In the genomic region with DNA sequence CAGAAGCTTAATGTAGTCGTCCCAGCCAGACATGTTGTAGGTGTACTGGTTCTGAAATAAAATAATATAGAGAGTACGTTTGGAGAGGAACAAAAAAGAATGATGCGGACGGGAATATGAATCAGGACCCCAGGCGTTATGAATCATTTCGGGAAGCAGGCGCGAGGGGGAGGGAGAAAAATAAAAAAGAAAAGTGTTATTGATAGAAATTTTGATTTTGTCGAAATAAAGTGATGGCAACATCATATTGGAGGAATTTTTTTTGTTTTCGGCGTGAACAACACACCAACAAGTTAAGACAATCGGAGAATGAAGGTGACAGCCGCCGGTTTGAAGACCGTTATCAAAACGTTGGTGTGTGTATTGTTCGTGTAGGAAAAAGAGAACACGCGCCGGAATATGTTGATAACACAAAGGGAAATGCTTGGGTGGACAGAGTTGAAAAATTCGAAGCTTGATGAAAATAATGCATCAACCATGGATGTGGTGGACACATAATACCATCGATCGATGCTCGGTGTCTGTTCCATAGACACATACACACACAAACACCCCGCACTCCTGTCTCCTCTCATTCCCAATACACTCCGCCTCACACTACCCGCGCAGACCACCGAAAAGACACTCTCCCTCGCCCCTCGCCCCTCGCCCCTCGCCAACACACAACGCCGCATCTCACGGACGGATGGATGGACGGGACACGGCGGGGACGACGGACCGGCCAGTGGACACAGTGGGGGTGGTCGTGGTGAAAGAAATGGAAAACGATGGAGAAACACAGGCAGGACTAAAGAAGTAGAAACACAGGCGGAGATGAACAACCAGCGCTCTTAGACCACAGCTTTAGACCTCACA, we compare ENCODE assay signal across 5 worm cellular contexts.
TF ChIP-seq lines count a peak whose summit lies in the region.

A gene (minus strand): TSS at position 51 of the 855 bp plus-strand sequence.

TF ChIP-seq in whole organism, L1 larva, 84 proteins besides CTCF, POLR2A, EP300 and RAD21 (continues in another document):
- TF ChIP-seq nhr-20 (tag; optimal IDR thresholded peaks at IDR 0.05; lab: Kevin White, UChicago) (peak; percentile 43), nhr-90 (tag; optimal IDR thresholded peaks at IDR 0.05; lab: Kevin White, UChicago; ENCODE audit: poor library complexity) (peak; percentile 15), elt-2 (tag; optimal IDR thresholded peaks at IDR 0.05; lab: Kevin White, UChicago) (no peak), lin-15B (tag; optimal IDR thresholded peaks at IDR 0.05; lab: Kevin White, UChicago) (no peak), C34B4.2 (tag; optimal IDR thresholded peaks at IDR 0.05; lab: Kevin White, UChicago) (no peak), ama-1 (optimal IDR thresholded peaks at IDR 0.05; lab: Kevin White, UChicago) (no peak), C04F5.9 (tag; optimal IDR thresholded peaks at IDR 0.05; lab: Kevin White, UChicago) (no peak), efl-1 (optimal IDR thresholded peaks at IDR 0.05; lab: Kevin White, UChicago) (no peak), efl-1 (GFP tag; optimal IDR thresholded peaks at IDR 0.05 in 1 of 2; lab: Kevin White, UChicago) (no peak), ceh-90 (tag; optimal IDR thresholded peaks at IDR 0.05; lab: Kevin White, UChicago) (no peak), lir-3 (tag; optimal IDR thresholded peaks at IDR 0.05; lab: Kevin White, UChicago; ENCODE audit: poor library complexity) (no peak), mab-9 (GFP tag; IDR thresholded peaks at IDR 0.05; lab: Robert Waterston, UW) (no peak), aha-1 (tag; optimal IDR thresholded peaks at IDR 0.05; lab: Kevin White, UChicago) (no peak), hlh-17 (GFP tag; optimal IDR thresholded peaks at IDR 0.05; lab: Kevin White, UChicago; ENCODE audit: borderline replicate concordance) (no peak), irx-1 (tag; optimal IDR thresholded peaks at IDR 0.05; lab: Kevin White, UChicago) (no peak), ceh-88 (GFP tag; IDR thresholded peaks at IDR 0.05; lab: Robert Waterston, UW) (no peak)

TF ChIP-seq in whole organism, L3 larva, 47 proteins besides CTCF, POLR2A, EP300 and RAD21:
- TF ChIP-seq hmg-11 (tag; optimal IDR thresholded peaks at IDR 0.05; lab: Kevin White, UChicago) (peak; percentile 50), nfya-1 (tag; optimal IDR thresholded peaks at IDR 0.05; lab: Kevin White, UChicago; ENCODE audit: insufficient read depth) (peak; percentile 40), pha-4 (tag; optimal IDR thresholded peaks at IDR 0.05; lab: Kevin White, UChicago) (no peak), egl-27 (tag; optimal IDR thresholded peaks at IDR 0.05; lab: Kevin White, UChicago) (no peak), lin-39 (tag; optimal IDR thresholded peaks at IDR 0.05; lab: Kevin White, UChicago) (peak; percentile 60), elt-3 (tag; optimal IDR thresholded peaks at IDR 0.05; lab: Kevin White, UChicago) (no peak), elt-2 (tag; optimal IDR thresholded peaks at IDR 0.05; lab: Kevin White, UChicago) (peak; percentile 63), daf-12 (tag; optimal IDR thresholded peaks at IDR 0.05; lab: Kevin White, UChicago) (no peak), skn-1 (tag; optimal IDR thresholded peaks at IDR 0.05; lab: Kevin White, UChicago) (peak; percentile 7)

TF ChIP-seq in whole organism, early embryonic, 17 proteins besides CTCF, POLR2A, EP300 and RAD21:
- TF ChIP-seq tbx-11 (GFP tag; IDR thresholded peaks at IDR 0.05; lab: Robert Waterston, UW) (0 out of 2 replicates have a peak, but pooled peaks have one; percentile 9), F13C5.2 (tag; optimal IDR thresholded peaks at IDR 0.05; lab: Kevin White, UChicago) (peak; percentile 40), ama-1 (optimal IDR thresholded peaks at IDR 0.05; lab: Kevin White, UChicago) (no peak), scrt-1 (GFP tag; IDR thresholded peaks at IDR 0.05; lab: Robert Waterston, UW) (no peak), ceh-13 (GFP tag; optimal IDR thresholded peaks at IDR 0.05; lab: Kevin White, UChicago) (peak; percentile 6), hmbx-1 (tag; optimal IDR thresholded peaks at IDR 0.05; lab: Kevin White, UChicago) (no peak), sea-1 (GFP tag; conservative IDR thresholded peaks at IDR 0.05; lab: Robert Waterston, UW) (no peak), ceh-36 (tag; optimal IDR thresholded peaks at IDR 0.05; lab: Kevin White, UChicago) (no peak), pes-1 (GFP tag; IDR thresholded peaks at IDR 0.05; lab: Robert Waterston, UW) (no peak), tra-4 (tag; optimal IDR thresholded peaks at IDR 0.05; lab: Kevin White, UChicago) (no peak), ets-7 (tag; optimal IDR thresholded peaks at IDR 0.05; lab: Kevin White, UChicago) (no peak), tbx-37 (GFP tag; conservative IDR thresholded peaks at IDR 0.05; lab: Robert Waterston, UW) (peak; percentile 52), aly-1 (tag; optimal IDR thresholded peaks at IDR 0.05; lab: Kevin White, UChicago) (peak; percentile 15), B0310.2 (tag; optimal IDR thresholded peaks at IDR 0.05; lab: Kevin White, UChicago) (no peak), hnd-1 (tag; optimal IDR thresholded peaks at IDR 0.05; lab: Kevin White, UChicago) (no peak), hmg-4 (GFP tag; optimal IDR thresholded peaks at IDR 0.05; lab: Kevin White, UChicago) (peak; percentile 89), flt-1 (GFP tag; IDR thresholded peaks at IDR 0.05; lab: Robert Waterston, UW) (0 out of 2 replicates have a peak, but pooled peaks have one; percentile 17)

TF ChIP-seq in whole organism, midembryonic, 9 proteins besides CTCF, POLR2A, EP300 and RAD21:
- no peak for TF ChIP-seq cog-1 (tag; optimal IDR thresholded peaks at IDR 0.05; lab: Kevin White, UChicago)
- TF ChIP-seq ref-1 (GFP tag; conservative IDR thresholded peaks at IDR 0.05; lab: Robert Waterston, UW): no peak
- TF ChIP-seq tab-1 (GFP tag; IDR thresholded peaks at IDR 0.05; lab: Robert Waterston, UW): no peak
- TF ChIP-seq T22C8.4 (GFP tag; IDR thresholded peaks at IDR 0.05; lab: Robert Waterston, UW): no peak
- TF ChIP-seq klf-2 (GFP tag; conservative IDR thresholded peaks at IDR 0.05; lab: Robert Waterston, UW): 0 out of 2 replicates have a peak, but pooled peaks have one; percentile 9
- TF ChIP-seq ztf-23 (GFP tag; IDR thresholded peaks at IDR 0.05; lab: Robert Waterston, UW): peak; percentile 72; the same call in 1 of the 2 replicates
- peak; percentile 57; the same call in 1 of the 2 replicates for TF ChIP-seq flt-1 (GFP tag; IDR thresholded peaks at IDR 0.05; lab: Robert Waterston, UW)

TF ChIP-seq in whole organism, young adult, 124 proteins besides CTCF, POLR2A, EP300 and RAD21:
- TF ChIP-seq tbx-9 (tag; optimal IDR thresholded peaks at IDR 0.05; lab: Kevin White, UChicago; ENCODE audit: borderline replicate concordance): no peak
- TF ChIP-seq ceh-58 (GFP tag; IDR thresholded peaks at IDR 0.05; lab: Robert Waterston, UW): 0 out of 2 replicates have a peak, but pooled peaks have one; percentile 49
- TF ChIP-seq K12H6.12 (tag; optimal IDR thresholded peaks at IDR 0.05; lab: Kevin White, UChicago): peak; percentile 13
- TF ChIP-seq F57C9.4 (tag; optimal IDR thresholded peaks at IDR 0.05; lab: Kevin White, UChicago): no peak
- 0 out of 2 replicates have a peak, but pooled peaks have one; percentile 77 for TF ChIP-seq F37B4.10 (GFP tag; IDR thresholded peaks at IDR 0.05; lab: Robert Waterston, UW)
- TF ChIP-seq ceh-27 (GFP tag; optimal IDR thresholded peaks at IDR 0.05; lab: Kevin White, UChicago): peak; percentile 37
- TF ChIP-seq gei-17 (GFP tag; optimal IDR thresholded peaks at IDR 0.05; lab: Kevin White, UChicago): peak; percentile 53
- TF ChIP-seq attf-5 (GFP tag; optimal IDR thresholded peaks at IDR 0.05; lab: Kevin White, UChicago): peak; percentile 8
- no peak for TF ChIP-seq nhr-90 (tag; optimal IDR thresholded peaks at IDR 0.05; lab: Kevin White, UChicago)
- no peak for TF ChIP-seq F55B11.4 (tag; optimal IDR thresholded peaks at IDR 0.05; lab: Kevin White, UChicago; ENCODE audit: borderline replicate concordance, insufficient read depth)
- no peak for TF ChIP-seq attf-6 (GFP tag; IDR thresholded peaks at IDR 0.05; lab: Robert Waterston, UW)
- TF ChIP-seq ekl-4 (GFP tag; IDR thresholded peaks at IDR 0.05; lab: Robert Waterston, UW): 0 out of 2 replicates have a peak, but pooled peaks have one; percentile 35
- peak; percentile 16 for TF ChIP-seq F52B5.7 (tag; optimal IDR thresholded peaks at IDR 0.05; lab: Kevin White, UChicago)
- peak; percentile 28 for TF ChIP-seq ets-4 (GFP tag; optimal IDR thresholded peaks at IDR 0.05; lab: Kevin White, UChicago)
- no peak for TF ChIP-seq ceh-40 (GFP tag; IDR thresholded peaks at IDR 0.05; lab: Robert Waterston, UW)
- TF ChIP-seq hsf-1 (GFP tag; IDR thresholded peaks at IDR 0.05; lab: Robert Waterston, UW): no peak
- TF ChIP-seq nhr-27 (tag; optimal IDR thresholded peaks at IDR 0.05; lab: Kevin White, UChicago): no peak
- peak; percentile 83; the same call in 1 of the 2 replicates for TF ChIP-seq egrh-3 (GFP tag; IDR thresholded peaks at IDR 0.05; lab: Robert Waterston, UW)
- peak; percentile 98 for TF ChIP-seq zfh-2 (GFP tag; conservative IDR thresholded peaks at IDR 0.05; lab: Robert Waterston, UW)
- peak; percentile 58; the same call in 1 of the 2 replicates for TF ChIP-seq dox-1 (GFP tag; IDR thresholded peaks at IDR 0.05; lab: Robert Waterston, UW)
- no peak for TF ChIP-seq F23B12.7 (tag; optimal IDR thresholded peaks at IDR 0.05; lab: Kevin White, UChicago; ENCODE audit: insufficient read depth)
- peak; percentile 79 for TF ChIP-seq nhr-80 (tag; optimal IDR thresholded peaks at IDR 0.05; lab: Kevin White, UChicago)
- no peak for TF ChIP-seq lin-26 (GFP tag; IDR thresholded peaks at IDR 0.05; lab: Robert Waterston, UW)
- TF ChIP-seq cebp-1 (GFP tag; IDR thresholded peaks at IDR 0.05; lab: Robert Waterston, UW): no peak
- TF ChIP-seq cebp-1 (tag; optimal IDR thresholded peaks at IDR 0.05; lab: Kevin White, UChicago): peak; percentile 48
- TF ChIP-seq nfyb-1 (GFP tag; IDR thresholded peaks at IDR 0.05; lab: Robert Waterston, UW): peak; percentile 69
- TF ChIP-seq chd-7 (tag; optimal IDR thresholded peaks at IDR 0.05; lab: Kevin White, UChicago): peak; percentile 40
- TF ChIP-seq B0019.2 (GFP tag; conservative IDR thresholded peaks at IDR 0.05; lab: Robert Waterston, UW): no peak
- no peak for TF ChIP-seq B0261.1 (tag; optimal IDR thresholded peaks at IDR 0.05; lab: Kevin White, UChicago)
